Worm (Caenorhabditis elegans): ENCODE measurements around the gene sec-15.

The sec-15 gene

ce11 chrX:8835405-8835804 lies at the start of gene sec-15:
Gene sec-15, minus strand, starts transcription at chrX:8835715.
- TF ChIP-seq mab-5 (tag; optimal IDR thresholded peaks at IDR 0.05) (no peak), ces-1 (GFP tag; optimal IDR thresholded peaks at IDR 0.05) (no peak), ceh-83 (GFP tag; optimal IDR thresholded peaks at IDR 0.05) (no peak), tbx-8 (GFP tag; optimal IDR thresholded peaks at IDR 0.05) (no peak), zip-8 (tag; optimal IDR thresholded peaks at IDR 0.05) (no peak), sptf-1 (tag; optimal IDR thresholded peaks at IDR 0.05) (no peak), lsy-2 (tag; optimal IDR thresholded peaks at IDR 0.05) (no peak), drap-1 (GFP tag; optimal IDR thresholded peaks at IDR 0.05) (no peak), M03D4.4 (tag; optimal IDR thresholded peaks at IDR 0.05) (no peak), lin-32 (GFP tag; optimal IDR thresholded peaks at IDR 0.05) (no peak), cnd-1 (tag; optimal IDR thresholded peaks at IDR 0.05) (no peak), unc-39 (tag; optimal IDR thresholded peaks at IDR 0.05) (no peak), unc-120 (tag; optimal IDR thresholded peaks at IDR 0.05; ENCODE audit: poor library complexity, severe bottlenecking) (no peak), hlh-1 (tag; optimal IDR thresholded peaks at IDR 0.05) (no peak), nhr-28 (tag; optimal IDR thresholded peaks at IDR 0.05) (no peak), mep-1 (tag; optimal IDR thresholded peaks at IDR 0.05) (no peak), blmp-1 (tag; optimal IDR thresholded peaks at IDR 0.05) (no peak), nhr-76 (tag; optimal IDR thresholded peaks at IDR 0.05) (no peak), ztf-11 (tag; optimal IDR thresholded peaks at IDR 0.05) (no peak)

ce11 chrX:8882162-8882561 lies 46.6 kb upstream of the sec-15 start:
- TF ChIP-seq unc-39 (tag; optimal IDR thresholded peaks at IDR 0.05) (no peak), sptf-1 (tag; optimal IDR thresholded peaks at IDR 0.05) (no peak), mab-5 (tag; optimal IDR thresholded peaks at IDR 0.05) (no peak), zip-8 (tag; optimal IDR thresholded peaks at IDR 0.05) (no peak), ceh-39 (tag; optimal IDR thresholded peaks at IDR 0.05) (no peak), nhr-12 (tag; optimal IDR thresholded peaks at IDR 0.05) (no peak), ces-1 (GFP tag; optimal IDR thresholded peaks at IDR 0.05) (no peak), lsy-2 (tag; optimal IDR thresholded peaks at IDR 0.05) (no peak), nhr-28 (tag; optimal IDR thresholded peaks at IDR 0.05) (no peak), M03D4.4 (tag; optimal IDR thresholded peaks at IDR 0.05) (no peak), flh-1 (GFP tag; optimal IDR thresholded peaks at IDR 0.05) (no peak), pha-4 (tag; optimal IDR thresholded peaks at IDR 0.05) (no peak), unc-62 (GFP tag; optimal IDR thresholded peaks at IDR 0.05) (no peak), elt-1 (tag; optimal IDR thresholded peaks at IDR 0.05; ENCODE audit: borderline replicate concordance, insufficient read depth) (no peak), hlh-1 (tag; optimal IDR thresholded peaks at IDR 0.05) (no peak), tbx-8 (GFP tag; optimal IDR thresholded peaks at IDR 0.05) (no peak), cnd-1 (tag; optimal IDR thresholded peaks at IDR 0.05) (no peak), nhr-237 (tag; optimal IDR thresholded peaks at IDR 0.05) (no peak), ham-2 (GFP tag; optimal IDR thresholded peaks at IDR 0.05) (no peak)

- TF ChIP-seq mab-5 (tag; optimal IDR thresholded peaks at IDR 0.05), result no peak
- TF ChIP-seq M03D4.4 (tag; optimal IDR thresholded peaks at IDR 0.05), result no peak
- TF ChIP-seq nhr-237 (tag; optimal IDR thresholded peaks at IDR 0.05), result no peak
- TF ChIP-seq flh-1 (GFP tag; optimal IDR thresholded peaks at IDR 0.05), result no peak
- no peak for TF ChIP-seq unc-39 (tag; optimal IDR thresholded peaks at IDR 0.05)
- no peak for TF ChIP-seq hlh-1 (tag; optimal IDR thresholded peaks at IDR 0.05)
- TF ChIP-seq ztf-11 (tag; optimal IDR thresholded peaks at IDR 0.05), result no peak
- TF ChIP-seq unc-62 (GFP tag; optimal IDR thresholded peaks at IDR 0.05), result no peak
- TF ChIP-seq sem-2 (GFP tag; optimal IDR thresholded peaks at IDR 0.05), result no peak
- TF ChIP-seq cnd-1 (tag; optimal IDR thresholded peaks at IDR 0.05), result no peak
- no peak for TF ChIP-seq sptf-1 (tag; optimal IDR thresholded peaks at IDR 0.05)
- TF ChIP-seq snpc-4 (tag; optimal IDR thresholded peaks at IDR 0.05), result no peak
- no peak for TF ChIP-seq lin-32 (GFP tag; optimal IDR thresholded peaks at IDR 0.05)
- TF ChIP-seq lin-13 (tag; optimal IDR thresholded peaks at IDR 0.05), result no peak
- no peak for TF ChIP-seq elt-1 (tag; optimal IDR thresholded peaks at IDR 0.05; ENCODE audit: borderline replicate concordance, insufficient read depth)
- TF ChIP-seq elt-3 (tag; optimal IDR thresholded peaks at IDR 0.05), result no peak
- TF ChIP-seq lsy-2 (tag; optimal IDR thresholded peaks at IDR 0.05), result no peak
Observed at ce11 chrX:8879349-8879748, 43.8 kb upstream of the sec-15 start, which contains the start of gene C06E2.2. Gene C06E2.2, plus strand, starts transcription at chrX:8879649.

ce11 chrX:8878709-8879108 lies 43.2 kb upstream of the sec-15 start:
- no peak for TF ChIP-seq ham-2 (GFP tag; optimal IDR thresholded peaks at IDR 0.05)
- TF ChIP-seq zip-8 (tag; optimal IDR thresholded peaks at IDR 0.05), result peak; percentile 89

- no peak for TF ChIP-seq unc-62 (GFP tag; optimal IDR thresholded peaks at IDR 0.05)
- TF ChIP-seq sem-2 (GFP tag; optimal IDR thresholded peaks at IDR 0.05), result no peak
- TF ChIP-seq elt-3 (tag; optimal IDR thresholded peaks at IDR 0.05), result no peak
- TF ChIP-seq bed-3 (GFP tag; optimal IDR thresholded peaks at IDR 0.05), result no peak
- TF ChIP-seq ham-2 (GFP tag; optimal IDR thresholded peaks at IDR 0.05), result no peak
- TF ChIP-seq elt-1 (tag; optimal IDR thresholded peaks at IDR 0.05; ENCODE audit: borderline replicate concordance, insufficient read depth), result no peak
- TF ChIP-seq nhr-28 (tag; optimal IDR thresholded peaks at IDR 0.05), result no peak
- TF ChIP-seq nhr-12 (tag; optimal IDR thresholded peaks at IDR 0.05), result no peak
- no peak for TF ChIP-seq blmp-1 (tag; optimal IDR thresholded peaks at IDR 0.05)
- TF ChIP-seq pha-4 (tag; optimal IDR thresholded peaks at IDR 0.05), result no peak
- no peak for TF ChIP-seq nhr-237 (tag; optimal IDR thresholded peaks at IDR 0.05)
- no peak for TF ChIP-seq zip-8 (tag; optimal IDR thresholded peaks at IDR 0.05)
- no peak for TF ChIP-seq mls-2 (tag; optimal IDR thresholded peaks at IDR 0.05)
- no peak for TF ChIP-seq unc-120 (tag; optimal IDR thresholded peaks at IDR 0.05; ENCODE audit: poor library complexity, severe bottlenecking)
Observed at ce11 chrX:8877162-8877561, 41.6 kb upstream of the sec-15 start.
